Worm (Caenorhabditis elegans) whole organism, L1 larva: ENCODE results near the gene C32D5.4.
A peak's percentile ranks its signal among the peaks of the same experiment; 100 is the strongest.

Experiments used
- ceh-63 ChIP-seq: fragments of 200-800 bp; sonication (Bioruptor generic); optimal IDR thresholded peaks from 2 replicates; lab custom pipeline; 2018; ENCODE audit warnings: mild to moderate bottlenecking, missing genetic modification characterization, missing compliant biosample characterization
- ceh-82 ChIP-seq, 3 experiments: fragments of 150-350 bp in 1 of 3; sonication (generic microtip) in 2 of 3; optimal IDR thresholded peaks; 2 replicates each; lab custom pipeline; 2014 to 2017; ENCODE audit warnings: missing biosample characterization in 3 of 3, missing genetic modification characterization in 3 of 3
- dpl-1 ChIP-seq, 3 experiments: fragments of 150-350 bp in 2 of 3; sonication (generic microtip) in 1 of 3; optimal IDR thresholded peaks; 2 replicates each; lab custom pipeline; 2014 to 2017; ENCODE audit warnings: missing biosample characterization in 3 of 3, missing genetic modification characterization in 3 of 3, missing genetic modification reagents in 3 of 3
- efl-1 ChIP-seq, 4 experiments: fragments of 150-350 bp; optimal IDR thresholded peaks in 3 of 4; peaks in 1 of 4; 1 replicate in 1 of 4; 2 replicates in 3 of 4; lab custom pipeline; 2014; ENCODE audit warnings: missing biosample characterization in 2 of 4, missing genetic modification characterization in 2 of 4, missing genetic modification reagents in 2 of 4
- grh-1 ChIP-seq: fragments of 200-800 bp; sonication (Bioruptor generic); IDR thresholded peaks from 2 replicates; pipeline ENCODE4 v1.3.6; 2022; ENCODE audit warnings: missing genetic modification reagents, missing genetic modification characterization, missing compliant biosample characterization
- lin-14 ChIP-seq: fragments of 200-800 bp; sonication (Bioruptor generic); optimal IDR thresholded peaks from 2 replicates; lab custom pipeline; 2018; ENCODE audit warnings: mild to moderate bottlenecking, missing genetic modification characterization, moderate library complexity, missing compliant biosample characterization
- lsy-2 ChIP-seq, 2 experiments: fragments of 150-350 bp; optimal IDR thresholded peaks; 2 replicates each; lab custom pipeline; 2014; ENCODE audit warnings: missing biosample characterization in 2 of 2, missing genetic modification characterization in 2 of 2
- mef-2 ChIP-seq: fragments of 150-350 bp; optimal IDR thresholded peaks from 2 replicates; lab custom pipeline; 2014; ENCODE audit warnings: missing biosample characterization, missing genetic modification characterization
- zag-1 ChIP-seq: fragments of 150-350 bp; optimal IDR thresholded peaks from 2 replicates; lab custom pipeline; 2014; ENCODE audit warnings: missing biosample characterization, missing genetic modification characterization
- ztf-11 ChIP-seq, 2 experiments: sonication (generic microtip); optimal IDR thresholded peaks; 2 replicates each; lab custom pipeline; 2016 to 2017; ENCODE audit warnings: missing genetic modification characterization in 2 of 2, missing biosample characterization in 1 of 2, missing compliant biosample characterization in 1 of 2

C32D5.4 gene

ce11 chrII:6281002-6281401 is 41.9 kb downstream of the C32D5.4 start, which contains the start of gene scly-1:
Gene scly-1 (minus strand): TSS chrII:6281102.
- no peak for TF ChIP-seq grh-1 (GFP tag; lab: Robert Waterston, UW)
- TF ChIP-seq ztf-11 (tag; optimal IDR thresholded peaks at IDR 0.05; lab: Kevin White, UChicago): no peak
- TF ChIP-seq efl-1 (optimal IDR thresholded peaks at IDR 0.05; lab: Kevin White, UChicago): no peak
- peak in 1 of 2 experiments; percentile 87 for TF ChIP-seq efl-1 (GFP tag; optimal IDR thresholded peaks at IDR 0.05 in 1 of 2; lab: Kevin White, UChicago)
- TF ChIP-seq zag-1 (tag; lab: Kevin White, UChicago): no peak

ce11 chrII:6273916-6274315 is 49.0 kb downstream of the C32D5.4 start, which contains the start of gene bpl-1:
Gene bpl-1 (plus strand): TSS chrII:6274216.
- TF ChIP-seq dpl-1 (GFP tag; optimal IDR thresholded peaks at IDR 0.05; lab: Kevin White, UChicago) (peak in 1 of 3 experiments; percentile 10), mef-2 (tag; lab: Kevin White, UChicago) (no peak), ceh-63 (GFP tag; lab: Kevin White, UChicago) (no peak), lin-14 (GFP tag; lab: Kevin White, UChicago) (peak; percentile 28), efl-1 (optimal IDR thresholded peaks at IDR 0.05; lab: Kevin White, UChicago) (peak; percentile 3 to 9), efl-1 (GFP tag; optimal IDR thresholded peaks at IDR 0.05 in 1 of 2; lab: Kevin White, UChicago) (no peak), lsy-2 (tag; optimal IDR thresholded peaks at IDR 0.05; lab: Kevin White, UChicago) (peak in 1 of 2 experiments; percentile 1), ceh-82 (tag; optimal IDR thresholded peaks at IDR 0.05; lab: Kevin White, UChicago) (peak in 1 of 3 experiments; percentile 2)
